Fruit fly (Drosophila melanogaster): Measurements from ENCODE around the gene CG7133.

DNA sequence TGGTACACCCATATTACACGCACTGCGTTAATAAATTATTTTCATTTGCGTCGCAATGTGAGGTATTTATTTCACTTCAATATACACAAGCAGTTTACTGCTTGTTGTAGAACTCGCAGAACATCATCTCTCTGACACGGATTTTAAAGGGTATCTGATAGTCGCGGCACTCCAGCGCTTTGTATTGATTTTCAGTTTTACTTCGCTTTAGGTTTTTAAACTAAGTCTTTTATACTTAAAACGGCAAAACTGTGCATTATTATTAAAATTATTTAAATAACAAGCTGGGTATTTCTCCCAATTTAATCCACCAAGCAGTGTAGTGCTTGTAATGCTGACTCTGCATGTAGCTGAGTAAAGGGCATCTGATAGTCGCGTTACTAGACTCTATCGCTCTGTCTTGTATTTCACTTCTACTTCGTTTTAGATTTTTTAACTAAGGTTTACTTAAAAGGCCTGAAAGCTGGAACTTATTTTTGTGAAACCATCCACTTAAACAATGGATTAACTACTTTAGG lies 8.9 kb upstream of the CG7133 start:
- no peak for TF ChIP-seq Sin3A (optimal IDR thresholded peaks at IDR 0.05)
- no peak for TF ChIP-seq insv (optimal IDR thresholded peaks at IDR 0.05)
- no peak for TF ChIP-seq h (optimal IDR thresholded peaks at IDR 0.05)
- TF ChIP-seq psq (optimal IDR thresholded peaks at IDR 0.05): no peak
- no peak for TF ChIP-seq Myc (optimal IDR thresholded peaks at IDR 0.05)
- TF ChIP-seq ttk (optimal IDR thresholded peaks at IDR 0.05): no peak

Measured in Kc167 (cell line).